Worm (Caenorhabditis elegans) whole organism, L2 larva: ENCODE measurements around the gene col-157.

Experiments used
- C34F6.9 ChIP-seq: fragments of 150-350 bp; optimal IDR thresholded peaks from 2 replicates; lab custom pipeline; 2014; ENCODE audit warnings: missing biosample characterization, missing genetic modification characterization
- F13H6.1 ChIP-seq: sonication (generic microtip); optimal IDR thresholded peaks from 2 replicates; lab custom pipeline; 2016; ENCODE audit warnings: missing genetic modification characterization, missing compliant biosample characterization
- R02D3.7 ChIP-seq: fragments of 150-350 bp; optimal IDR thresholded peaks from 2 replicates; lab custom pipeline; 2014; ENCODE audit warnings: missing biosample characterization, missing genetic modification characterization
- Y55F3AM.14 ChIP-seq: fragments of 200-800 bp; sonication (Bioruptor generic); optimal IDR thresholded peaks from 2 replicates; lab custom pipeline; 2018; ENCODE audit warnings: mild to moderate bottlenecking, missing genetic modification characterization, missing compliant biosample characterization
- ZK546.5 ChIP-seq: sonication (generic microtip); optimal IDR thresholded peaks from 2 replicates; lab custom pipeline; 2017; ENCODE audit warnings: missing biosample characterization, missing genetic modification characterization
- aly-2 ChIP-seq: fragments of 150-350 bp; optimal IDR thresholded peaks from 2 replicates; lab custom pipeline; 2014; ENCODE audit warnings: missing biosample characterization, missing genetic modification characterization
- ama-1 ChIP-seq: fragments of 150-350 bp; optimal IDR thresholded peaks from 2 replicates; lab custom pipeline; 2018; ENCODE audit warnings: inconsistent platforms
- blmp-1 ChIP-seq: sonication (generic microtip); optimal IDR thresholded peaks from 2 replicates; lab custom pipeline; 2017; ENCODE audit warnings: missing genetic modification characterization, mild to moderate bottlenecking, missing compliant biosample characterization, antibody characterized with exemption, moderate library complexity; ENCODE audit not compliant: insufficient read depth
- ceh-16 ChIP-seq: fragments of 150-350 bp; optimal IDR thresholded peaks from 2 replicates; lab custom pipeline; 2014; ENCODE audit warnings: missing biosample characterization, missing genetic modification characterization
- ceh-82 ChIP-seq: fragments of 150-350 bp; optimal IDR thresholded peaks from 2 replicates; lab custom pipeline; 2014; ENCODE audit warnings: missing biosample characterization, missing genetic modification characterization
- crh-2 ChIP-seq: sonication (generic microtip); optimal IDR thresholded peaks from 2 replicates; lab custom pipeline; 2017; ENCODE audit warnings: missing biosample characterization, missing genetic modification characterization
- dmd-4 ChIP-seq: sonication (generic microtip); optimal IDR thresholded peaks from 2 replicates; lab custom pipeline; 2017; ENCODE audit warnings: missing biosample characterization, missing genetic modification characterization
- elt-1 ChIP-seq: fragments of 150-350 bp; optimal IDR thresholded peaks from 2 replicates; lab custom pipeline; 2014; ENCODE audit warnings: missing biosample characterization, missing genetic modification characterization
- elt-3 ChIP-seq: sonication (generic microtip); optimal IDR thresholded peaks from 2 replicates; lab custom pipeline; 2017; ENCODE audit warnings: missing biosample characterization, missing genetic modification characterization
- fos-1 ChIP-seq: fragments of 150-350 bp; optimal IDR thresholded peaks from 2 replicates; lab custom pipeline; 2014; ENCODE audit warnings: missing biosample characterization, missing genetic modification characterization
- gmeb-1 ChIP-seq: fragments of 150-350 bp; optimal IDR thresholded peaks from 2 replicates; lab custom pipeline; 2014; ENCODE audit warnings: missing biosample characterization, missing genetic modification characterization
- lin-13 ChIP-seq: fragments of 150-350 bp; optimal IDR thresholded peaks from 2 replicates; lab custom pipeline; 2014; ENCODE audit warnings: missing biosample characterization, missing genetic modification reagents, missing genetic modification characterization
- lin-39 ChIP-seq: fragments of 150-350 bp; optimal IDR thresholded peaks from 2 replicates; lab custom pipeline; 2014; ENCODE audit warnings: missing biosample characterization, missing genetic modification reagents, missing genetic modification characterization
- lsy-2 ChIP-seq, 2 experiments: fragments of 150-350 bp in 1 of 2; sonication (generic microtip) in 1 of 2; optimal IDR thresholded peaks; 2 replicates each; lab custom pipeline; 2014 to 2017; ENCODE audit warnings: missing biosample characterization in 2 of 2, missing genetic modification characterization in 2 of 2
- mab-5 ChIP-seq: fragments of 150-350 bp; optimal IDR thresholded peaks from 2 replicates; lab custom pipeline; 2014; ENCODE audit warnings: missing biosample characterization, missing genetic modification characterization
- mbf-1 ChIP-seq: sonication (generic microtip); optimal IDR thresholded peaks from 2 replicates; lab custom pipeline; 2017; ENCODE audit warnings: missing biosample characterization, missing genetic modification characterization
- mdl-1 ChIP-seq, 2 experiments: fragments of 150-350 bp in 1 of 2; sonication (generic microtip) in 1 of 2; optimal IDR thresholded peaks; 2 replicates each; lab custom pipeline; 2017; ENCODE audit warnings: missing biosample characterization in 2 of 2, missing genetic modification characterization in 2 of 2
- nhr-12 ChIP-seq: fragments of 150-350 bp; optimal IDR thresholded peaks from 2 replicates; lab custom pipeline; 2014; ENCODE audit warnings: missing biosample characterization, missing genetic modification characterization
- nhr-129 ChIP-seq: fragments of 150-350 bp; optimal IDR thresholded peaks from 2 replicates; lab custom pipeline; 2014; ENCODE audit warnings: missing biosample characterization, missing genetic modification characterization
- nhr-21 ChIP-seq: fragments of 150-350 bp; optimal IDR thresholded peaks from 2 replicates; lab custom pipeline; 2014; ENCODE audit warnings: missing biosample characterization, missing genetic modification characterization
- nhr-23 ChIP-seq: fragments of 150-350 bp; optimal IDR thresholded peaks from 2 replicates; lab custom pipeline; 2014; ENCODE audit warnings: missing biosample characterization, missing genetic modification reagents, missing genetic modification characterization
- nhr-237 ChIP-seq: fragments of 150-350 bp; optimal IDR thresholded peaks from 2 replicates; lab custom pipeline; 2014; ENCODE audit warnings: missing biosample characterization, missing genetic modification characterization
- nhr-25 ChIP-seq: fragments of 150-350 bp; sonication (generic microtip); optimal IDR thresholded peaks from 3 replicates; lab custom pipeline; 2014; ENCODE audit warnings: missing biosample characterization, missing genetic modification characterization
- nhr-77 ChIP-seq: fragments of 150-350 bp; optimal IDR thresholded peaks from 2 replicates; lab custom pipeline; 2014; ENCODE audit warnings: missing biosample characterization, missing genetic modification characterization
- peb-1 ChIP-seq: fragments of 150-350 bp; optimal IDR thresholded peaks from 2 replicates; lab custom pipeline; 2014; ENCODE audit warnings: missing biosample characterization, missing genetic modification characterization
- sem-4 ChIP-seq: fragments of 150-350 bp; optimal IDR thresholded peaks from 2 replicates; lab custom pipeline; 2014; ENCODE audit warnings: missing biosample characterization, missing genetic modification reagents, missing genetic modification characterization
- sma-9 ChIP-seq, 2 experiments: fragments of 150-350 bp in 1 of 2; sonication (generic microtip) in 1 of 2; optimal IDR thresholded peaks; 2 replicates each; lab custom pipeline; 2014 to 2016; ENCODE audit warnings: missing genetic modification characterization in 2 of 2, mild to moderate bottlenecking in 1 of 2, missing biosample characterization in 1 of 2, missing compliant biosample characterization in 1 of 2, missing genetic modification reagents in 1 of 2, moderate library complexity in 1 of 2
- snpc-4 ChIP-seq: fragments of 150-350 bp; optimal IDR thresholded peaks from 2 replicates; lab custom pipeline; 2014; ENCODE audit warnings: missing biosample characterization, missing genetic modification characterization
- unc-39 ChIP-seq: fragments of 150-350 bp; optimal IDR thresholded peaks from 2 replicates; lab custom pipeline; 2014; ENCODE audit warnings: missing biosample characterization, missing genetic modification characterization
- unc-55 ChIP-seq: fragments of 150-350 bp; sonication (generic microtip); optimal IDR thresholded peaks from 3 replicates; lab custom pipeline; 2014; ENCODE audit warnings: missing biosample characterization, missing genetic modification reagents, missing genetic modification characterization
- unc-62 ChIP-seq: fragments of 150-350 bp; optimal IDR thresholded peaks from 2 replicates; lab custom pipeline; 2014; ENCODE audit warnings: missing biosample characterization, missing genetic modification reagents, missing genetic modification characterization
- zag-1 ChIP-seq: fragments of 150-350 bp; optimal IDR thresholded peaks from 2 replicates; lab custom pipeline; 2014; ENCODE audit warnings: missing biosample characterization, missing genetic modification characterization
- ztf-1 ChIP-seq: fragments of 200-800 bp; sonication (Bioruptor generic); conservative IDR thresholded peaks from 2 replicates; pipeline ENCODE4 v1.3.6; 2022; ENCODE audit warnings: missing genetic modification characterization, missing compliant biosample characterization
- ztf-11 ChIP-seq: sonication (generic microtip); optimal IDR thresholded peaks from 2 replicates; lab custom pipeline; 2017; ENCODE audit warnings: missing biosample characterization, missing genetic modification characterization
- ztf-4 ChIP-seq: fragments of 150-350 bp; optimal IDR thresholded peaks from 2 replicates; lab custom pipeline; 2014; ENCODE audit warnings: missing biosample characterization, missing genetic modification characterization

Gene col-157

ce11 chrV:11439202-11439601 lies 44.6 kb upstream of the col-157 start:
- TF ChIP-seq R02D3.7 (no peak), fos-1 (no peak), peb-1 (tag; lab: Kevin White, UChicago) (no peak)

- TF ChIP-seq lsy-2 (tag; optimal IDR thresholded peaks at IDR 0.05; lab: Kevin White, UChicago) = no peak
- no peak for TF ChIP-seq nhr-25 (tag; lab: Kevin White, UChicago)
- no peak for TF ChIP-seq lin-13 (GFP tag; lab: Kevin White, UChicago)
- TF ChIP-seq nhr-77 (tag; lab: Kevin White, UChicago) = no peak
- TF ChIP-seq blmp-1 (tag; lab: Kevin White, UChicago) = no peak
- no peak for TF ChIP-seq zag-1 (tag; lab: Kevin White, UChicago)
- TF ChIP-seq ceh-82 = no peak
- TF ChIP-seq mab-5 (tag; lab: Kevin White, UChicago) = peak; percentile 2
- no peak for TF ChIP-seq aly-2
- TF ChIP-seq peb-1 (tag; lab: Kevin White, UChicago) = no peak
- TF ChIP-seq unc-55 (GFP tag; lab: Kevin White, UChicago) = no peak
- no peak for TF ChIP-seq fos-1
- no peak for TF ChIP-seq ztf-4 (tag; lab: Kevin White, UChicago)
- peak; percentile 7 for TF ChIP-seq sma-9 (GFP tag; optimal IDR thresholded peaks at IDR 0.05; lab: Kevin White, UChicago)
- no peak for TF ChIP-seq sma-9 (tag; optimal IDR thresholded peaks at IDR 0.05; lab: Kevin White, UChicago)
Measured at ce11 chrV:11443503-11443902, 40.3 kb upstream of the col-157 start, which contains the start of gene F57B7.2. F57B7.2 (minus strand) TSS chrV:11443603.

ce11 chrV:11445375-11445774 lies 38.5 kb upstream of the col-157 start:
- TF ChIP-seq ceh-16 (no peak), lin-13 (GFP tag; lab: Kevin White, UChicago) (peak; percentile 22), blmp-1 (tag; lab: Kevin White, UChicago) (no peak), gmeb-1 (no peak), crh-2 (tag; lab: Kevin White, UChicago) (no peak), sma-9 (GFP tag; optimal IDR thresholded peaks at IDR 0.05; lab: Kevin White, UChicago) (peak; percentile 14), sma-9 (tag; optimal IDR thresholded peaks at IDR 0.05; lab: Kevin White, UChicago) (no peak), mbf-1 (no peak), Y55F3AM.14 (GFP tag; lab: Kevin White, UChicago) (no peak), mdl-1 (tag; optimal IDR thresholded peaks at IDR 0.05; lab: Kevin White, UChicago) (peak in 1 of 2 experiments; percentile 29), elt-3 (tag; lab: Kevin White, UChicago) (no peak), lin-39 (tag; lab: Kevin White, UChicago) (no peak), ztf-4 (tag; lab: Kevin White, UChicago) (no peak), dmd-4 (tag; lab: Kevin White, UChicago) (no peak), aly-2 (no peak), ZK546.5 (no peak), snpc-4 (tag; lab: Kevin White, UChicago) (no peak), unc-39 (no peak), fos-1 (no peak), sem-4 (tag; lab: Kevin White, UChicago) (peak; percentile 23), mab-5 (tag; lab: Kevin White, UChicago) (peak; percentile 14), elt-1 (tag; lab: Kevin White, UChicago) (no peak), ceh-82 (no peak), nhr-21 (tag; lab: Kevin White, UChicago) (no peak), unc-62 (GFP tag; lab: Kevin White, UChicago) (no peak), lsy-2 (tag; optimal IDR thresholded peaks at IDR 0.05; lab: Kevin White, UChicago) (peak in 1 of 2 experiments; percentile 5), nhr-129 (tag; lab: Kevin White, UChicago) (no peak), nhr-237 (tag; lab: Kevin White, UChicago) (no peak), ama-1 (no peak), nhr-25 (tag; lab: Kevin White, UChicago) (no peak), F13H6.1 (peak; percentile 75), peb-1 (tag; lab: Kevin White, UChicago) (no peak), ztf-1 (GFP tag; lab: Robert Waterston, UW) (no peak), C34F6.9 (tag; lab: Kevin White, UChicago) (peak; percentile 43), zag-1 (tag; lab: Kevin White, UChicago) (peak; percentile 58), nhr-23 (no peak), unc-55 (GFP tag; lab: Kevin White, UChicago) (peak; percentile 61), ztf-11 (tag; lab: Kevin White, UChicago) (no peak), nhr-12 (no peak)
